Worm (Caenorhabditis elegans) whole organism, L1 larva: ENCODE results near the gene cyp-33C7.

Experiments used
- C16A3.4 ChIP-seq: fragments of 150-350 bp; optimal IDR thresholded peaks from 2 replicates; lab custom pipeline; 2014; ENCODE audit warnings: missing biosample characterization, missing genetic modification characterization
- aly-2 ChIP-seq: fragments of 150-350 bp; optimal IDR thresholded peaks from 2 replicates; lab custom pipeline; 2014; ENCODE audit warnings: missing biosample characterization, missing genetic modification characterization
- ceh-82 ChIP-seq, 3 experiments: fragments of 150-350 bp in 1 of 3; sonication (generic microtip) in 2 of 3; optimal IDR thresholded peaks; 2 replicates each; lab custom pipeline; 2014 to 2017; ENCODE audit warnings: missing biosample characterization in 3 of 3, missing genetic modification characterization in 3 of 3
- dpl-1 ChIP-seq, 3 experiments: fragments of 150-350 bp in 2 of 3; sonication (generic microtip) in 1 of 3; optimal IDR thresholded peaks; 2 replicates each; lab custom pipeline; 2014 to 2017; ENCODE audit warnings: missing biosample characterization in 3 of 3, missing genetic modification characterization in 3 of 3, missing genetic modification reagents in 3 of 3
- dsc-1 ChIP-seq: sonication (generic microtip); optimal IDR thresholded peaks from 2 replicates; lab custom pipeline; 2016; ENCODE audit warnings: mild to moderate bottlenecking, missing genetic modification characterization, missing compliant biosample characterization
- efl-1 ChIP-seq, 4 experiments: fragments of 150-350 bp; optimal IDR thresholded peaks in 3 of 4; peaks in 1 of 4; 1 replicate in 1 of 4; 2 replicates in 3 of 4; lab custom pipeline; 2014; ENCODE audit warnings: missing biosample characterization in 2 of 4, missing genetic modification characterization in 2 of 4, missing genetic modification reagents in 2 of 4
- fkh-4 ChIP-seq: sonication (generic microtip); optimal IDR thresholded peaks from 2 replicates; lab custom pipeline; 2016; ENCODE audit warnings: missing compliant biosample characterization, missing genetic modification characterization, borderline replicate concordance
- fkh-8 ChIP-seq: sonication (generic microtip); optimal IDR thresholded peaks from 2 replicates; lab custom pipeline; 2016; ENCODE audit warnings: mild to moderate bottlenecking, missing genetic modification characterization, missing compliant biosample characterization
- hlh-4 ChIP-seq: sonication (generic microtip); optimal IDR thresholded peaks from 2 replicates; lab custom pipeline; 2016; ENCODE audit warnings: mild to moderate bottlenecking, missing genetic modification characterization, missing compliant biosample characterization
- hpl-2 ChIP-seq: fragments of 150-350 bp; optimal IDR thresholded peaks from 2 replicates; lab custom pipeline; 2014; ENCODE audit warnings: missing biosample characterization, missing genetic modification reagents, missing genetic modification characterization
- irx-1 ChIP-seq: sonication (generic microtip); optimal IDR thresholded peaks from 2 replicates; lab custom pipeline; 2016; ENCODE audit warnings: missing genetic modification characterization, missing compliant biosample characterization
- lin-13 ChIP-seq: fragments of 150-350 bp; optimal IDR thresholded peaks from 2 replicates; lab custom pipeline; 2014; ENCODE audit warnings: missing biosample characterization, missing genetic modification reagents, missing genetic modification characterization
- lin-14 ChIP-seq: fragments of 200-800 bp; sonication (Bioruptor generic); optimal IDR thresholded peaks from 2 replicates; lab custom pipeline; 2018; ENCODE audit warnings: mild to moderate bottlenecking, missing genetic modification characterization, moderate library complexity, missing compliant biosample characterization
- lin-35 ChIP-seq, 2 experiments: fragments of 150-350 bp; optimal IDR thresholded peaks; 2 replicates each; lab custom pipeline; 2014; ENCODE audit warnings: missing biosample characterization in 2 of 2, missing genetic modification characterization in 2 of 2, missing genetic modification reagents in 2 of 2
- mab-9 ChIP-seq: fragments of 200-800 bp; sonication (Bioruptor generic); IDR thresholded peaks from 2 replicates; pipeline ENCODE4 v1.3.6; 2022; ENCODE audit warnings: missing genetic modification reagents, missing genetic modification characterization, missing compliant biosample characterization
- mep-1 ChIP-seq: fragments of 150-350 bp; optimal IDR thresholded peaks from 2 replicates; lab custom pipeline; 2014; ENCODE audit warnings: missing biosample characterization, missing genetic modification characterization
- nhr-12 ChIP-seq: sonication (generic microtip); optimal IDR thresholded peaks from 2 replicates; lab custom pipeline; 2017; ENCODE audit warnings: missing biosample characterization, missing genetic modification characterization
- nhr-20 ChIP-seq: sonication (generic microtip); optimal IDR thresholded peaks from 2 replicates; lab custom pipeline; 2016; ENCODE audit warnings: mild to moderate bottlenecking, missing genetic modification characterization, missing compliant biosample characterization
- nhr-237 ChIP-seq: fragments of 150-350 bp; optimal IDR thresholded peaks from 2 replicates; lab custom pipeline; 2014; ENCODE audit warnings: missing biosample characterization, missing genetic modification characterization
- nhr-71 ChIP-seq: sonication (generic microtip); optimal IDR thresholded peaks from 2 replicates; lab custom pipeline; 2016; ENCODE audit warnings: mild to moderate bottlenecking, missing genetic modification characterization, moderate library complexity, missing compliant biosample characterization
- nhr-76 ChIP-seq: sonication (generic microtip); optimal IDR thresholded peaks from 2 replicates; lab custom pipeline; 2017; ENCODE audit warnings: missing biosample characterization, missing genetic modification characterization
- nhr-77 ChIP-seq: fragments of 150-350 bp; optimal IDR thresholded peaks from 2 replicates; lab custom pipeline; 2014; ENCODE audit warnings: missing biosample characterization, missing genetic modification characterization
- nhr-85 ChIP-seq: sonication (generic microtip); peaks from one replicate; lab custom pipeline; 2016; ENCODE audit warnings: missing genetic modification characterization, inconsistent platforms, missing compliant biosample characterization
- pax-3 ChIP-seq: fragments of 200-800 bp; sonication (Bioruptor generic); optimal IDR thresholded peaks from 2 replicates; lab custom pipeline; 2018; ENCODE audit warnings: mild to moderate bottlenecking, missing genetic modification characterization, moderate library complexity, missing compliant biosample characterization
- snu-23 ChIP-seq: sonication (generic microtip); optimal IDR thresholded peaks from 2 replicates; lab custom pipeline; 2016; ENCODE audit warnings: missing genetic modification characterization, missing compliant biosample characterization
- sox-4 ChIP-seq: sonication (generic microtip); optimal IDR thresholded peaks from 2 replicates; lab custom pipeline; 2016; ENCODE audit warnings: missing genetic modification characterization, missing compliant biosample characterization
- unc-62 ChIP-seq: fragments of 150-350 bp; optimal IDR thresholded peaks from 2 replicates; lab custom pipeline; 2014; ENCODE audit warnings: missing biosample characterization, missing genetic modification reagents, missing genetic modification characterization
- unc-98 ChIP-seq: fragments of 200-800 bp; sonication (Bioruptor generic); IDR thresholded peaks from 2 replicates; pipeline ENCODE4 v1.3.6; 2022; ENCODE audit warnings: missing genetic modification characterization, missing compliant biosample characterization
- zip-4 ChIP-seq: fragments of 200-800 bp; sonication (Bioruptor generic); optimal IDR thresholded peaks from 2 replicates; lab custom pipeline; 2018; ENCODE audit warnings: mild to moderate bottlenecking, missing genetic modification characterization, moderate library complexity, missing compliant biosample characterization
- ztf-11 ChIP-seq, 2 experiments: sonication (generic microtip); optimal IDR thresholded peaks; 2 replicates each; lab custom pipeline; 2016 to 2017; ENCODE audit warnings: missing genetic modification characterization in 2 of 2, missing biosample characterization in 1 of 2, missing compliant biosample characterization in 1 of 2
- ztf-4 ChIP-seq: fragments of 150-350 bp; optimal IDR thresholded peaks from 2 replicates; lab custom pipeline; 2014; ENCODE audit warnings: missing biosample characterization, missing genetic modification characterization

cyp-33C7 gene

DNA sequence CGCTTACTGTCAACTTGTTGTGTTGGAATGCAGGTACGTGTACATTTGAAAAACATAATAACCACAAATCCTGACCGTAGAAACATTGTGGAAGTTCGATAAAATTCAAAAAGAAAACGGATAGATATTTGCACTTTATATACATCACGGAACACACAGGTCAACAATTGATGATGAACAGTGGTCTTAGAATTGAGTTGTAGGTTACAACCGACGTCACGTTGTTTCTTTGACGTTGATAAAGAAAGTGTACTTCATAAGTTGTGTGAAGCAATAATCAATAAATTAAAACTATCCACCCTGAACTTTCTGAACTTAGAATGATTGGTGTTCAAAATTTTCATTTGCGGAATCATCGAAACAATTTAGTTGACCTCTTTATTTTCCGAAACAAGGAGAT, 21.4 kb downstream of the cyp-33C7 start, which contains the start of gene Y5H2A.1:
Gene Y5H2A.1 (minus strand): TSS at position 101 of the 400 bp plus-strand sequence.
- TF ChIP-seq ztf-4 (tag; lab: Kevin White, UChicago) (no peak), ztf-11 (tag; optimal IDR thresholded peaks at IDR 0.05; lab: Kevin White, UChicago) (no peak), aly-2 (tag; lab: Kevin White, UChicago) (no peak)
- TF ChIP-seq, all 84 proteins: peak for 0

DNA sequence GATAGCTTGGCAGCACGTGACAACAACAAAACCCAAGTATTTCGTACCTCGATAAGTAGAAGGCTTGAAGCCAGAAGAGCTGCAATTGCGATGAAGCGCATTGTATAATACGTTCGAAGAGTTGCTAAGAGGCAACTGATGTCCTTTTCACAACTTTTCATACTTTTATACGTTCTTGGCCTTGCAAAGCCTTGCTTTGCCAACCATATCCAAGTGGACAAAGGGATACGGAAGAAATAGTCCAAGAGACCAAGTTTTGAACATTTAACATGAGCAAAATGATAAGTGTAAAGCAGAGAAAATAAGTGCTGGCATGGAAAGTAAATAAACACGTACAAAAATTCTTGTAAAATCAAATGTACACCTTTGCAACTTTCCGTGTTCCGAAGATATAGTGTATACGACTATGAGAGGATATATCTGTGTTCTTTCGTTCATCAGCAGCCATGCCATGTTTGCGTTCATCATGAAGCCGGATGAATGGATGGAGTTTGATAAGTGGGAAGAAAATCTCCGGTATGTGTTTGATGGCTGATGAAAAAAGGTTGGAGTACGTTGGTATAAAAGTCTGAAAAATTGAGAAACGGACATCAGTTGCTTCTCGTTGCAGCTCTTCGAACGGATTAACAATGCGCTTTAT, 24.0 kb downstream of the cyp-33C7 start, which contains the start of the genes Y5H2A.4 and abu-4:
Gene Y5H2A.4 (minus strand): TSS at position 101 of the 640 bp plus-strand sequence.
Gene abu-4 (plus strand): TSS at position 590 of the 640 bp plus-strand sequence.
- TF ChIP-seq fkh-4 (tag; lab: Kevin White, UChicago) (no peak), nhr-12 (tag; lab: Kevin White, UChicago) (no peak), pax-3 (tag; lab: Kevin White, UChicago) (no peak), zip-4 (GFP tag; lab: Kevin White, UChicago) (no peak)

DNA sequence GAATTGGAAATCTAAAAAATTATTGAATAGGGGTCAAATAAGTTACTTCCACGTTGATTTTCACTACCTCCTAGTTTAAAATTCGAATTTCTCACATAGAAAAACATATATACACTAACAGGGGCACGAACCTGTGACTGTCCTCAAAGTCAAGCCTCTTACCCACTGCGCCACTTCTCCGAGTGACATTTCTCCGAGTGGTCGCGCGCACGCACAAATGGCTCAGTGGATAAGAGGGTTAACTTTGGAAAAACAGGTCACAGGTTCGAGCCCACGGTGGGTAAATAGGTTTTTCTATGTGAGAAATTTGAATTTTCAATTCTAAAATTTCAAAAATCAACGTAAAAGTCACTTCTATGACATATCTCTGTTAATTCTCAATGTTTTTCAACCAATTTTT, 26.9 kb downstream of the cyp-33C7 start:
- TF ChIP-seq fkh-8 (peak; percentile 19), nhr-20 (tag; lab: Kevin White, UChicago) (peak; percentile 13), lin-14 (GFP tag; lab: Kevin White, UChicago) (peak; percentile 67), sox-4 (tag; lab: Kevin White, UChicago) (no peak), aly-2 (tag; lab: Kevin White, UChicago) (no peak), C16A3.4 (tag; lab: Kevin White, UChicago) (no peak), mab-9 (GFP tag; lab: Robert Waterston, UW) (no peak), efl-1 (optimal IDR thresholded peaks at IDR 0.05; lab: Kevin White, UChicago) (no peak), efl-1 (GFP tag; optimal IDR thresholded peaks at IDR 0.05 in 1 of 2; lab: Kevin White, UChicago) (peak in 1 of 2 experiments; percentile 81), ceh-82 (tag; optimal IDR thresholded peaks at IDR 0.05; lab: Kevin White, UChicago) (peak in 1 of 3 experiments; percentile 21), nhr-71 (tag; lab: Kevin White, UChicago) (peak; percentile 21), ztf-4 (tag; lab: Kevin White, UChicago) (no peak), nhr-85 (tag; lab: Kevin White, UChicago) (peak; percentile 42), nhr-77 (tag; lab: Kevin White, UChicago) (peak; percentile 50), lin-35 (GFP tag; optimal IDR thresholded peaks at IDR 0.05; lab: Kevin White, UChicago) (peak in 1 of 2 experiments; percentile 48), snu-23 (GFP tag; lab: Kevin White, UChicago) (peak; percentile 19), lin-13 (GFP tag; lab: Kevin White, UChicago) (peak; percentile 25)
- TF ChIP-seq, all 84 proteins: peak for 11

DNA sequence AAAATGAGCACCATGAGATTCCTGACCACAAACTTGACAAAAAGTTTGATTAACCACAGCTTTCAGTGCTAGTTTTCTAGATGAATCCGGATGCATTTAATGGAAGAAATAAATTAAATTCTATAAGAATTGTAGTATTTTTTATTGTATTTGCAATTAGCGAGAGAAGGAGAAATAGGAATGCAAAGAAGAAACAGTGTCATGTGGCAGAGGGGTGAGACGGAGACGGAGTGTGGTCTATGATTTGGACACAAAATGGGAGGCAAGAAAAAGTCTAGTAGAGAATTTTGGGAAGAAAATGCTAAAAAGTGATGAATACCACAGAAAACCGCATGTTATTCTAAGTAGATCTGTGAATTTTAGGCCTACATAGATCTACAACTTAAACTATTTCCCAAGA, 27.7 kb downstream of the cyp-33C7 start, which contains the start of gene nhr-59:
Gene nhr-59 (minus strand): TSS at position 214 of the 400 bp plus-strand sequence.
- TF ChIP-seq irx-1 (tag; lab: Kevin White, UChicago) (no peak), aly-2 (tag; lab: Kevin White, UChicago) (peak; percentile 15), hlh-4 (no peak), hpl-2 (GFP tag; lab: Kevin White, UChicago) (no peak), nhr-76 (tag; lab: Kevin White, UChicago) (no peak), mep-1 (peak; percentile 0), lin-35 (GFP tag; optimal IDR thresholded peaks at IDR 0.05; lab: Kevin White, UChicago) (peak in 1 of 2 experiments; percentile 56), dsc-1 (tag; lab: Kevin White, UChicago) (no peak), nhr-237 (tag; lab: Kevin White, UChicago) (no peak), efl-1 (optimal IDR thresholded peaks at IDR 0.05; lab: Kevin White, UChicago) (peak in 1 of 2 experiments; percentile 7), efl-1 (GFP tag; optimal IDR thresholded peaks at IDR 0.05 in 1 of 2; lab: Kevin White, UChicago) (no peak), dpl-1 (GFP tag; optimal IDR thresholded peaks at IDR 0.05; lab: Kevin White, UChicago) (peak in 1 of 3 experiments; percentile 11), lin-14 (GFP tag; lab: Kevin White, UChicago) (peak; percentile 68), nhr-77 (tag; lab: Kevin White, UChicago) (no peak), fkh-4 (tag; lab: Kevin White, UChicago) (no peak), nhr-20 (tag; lab: Kevin White, UChicago) (peak; percentile 53), nhr-71 (tag; lab: Kevin White, UChicago) (peak; percentile 22), unc-98 (GFP tag; lab: Robert Waterston, UW) (no peak), unc-62 (GFP tag; lab: Kevin White, UChicago) (no peak)
- TF ChIP-seq, all 84 proteins: peak for 8
